Fruit fly (Drosophila melanogaster) whole organism, embryonic: ENCODE data around the gene Arfip.

Experiments used
- Ada2b ChIP-seq: fragments of 200-800 bp; sonication (Bioruptor generic); IDR thresholded peaks from 2 replicates; pipeline ENCODE4 v1.3.6; 2022; ENCODE audit warnings: missing biosample characterization, missing genetic modification characterization
- CG10147 ChIP-seq: fragments of 200-800 bp; sonication (Bioruptor generic); optimal IDR thresholded peaks from 2 replicates; lab custom pipeline; 2019; ENCODE audit warnings: missing biosample characterization, mild to moderate bottlenecking, missing genetic modification characterization, moderate library complexity
- CG10209 ChIP-seq: fragments of 200-800 bp; sonication (Bioruptor generic); optimal IDR thresholded peaks from 3 replicates; lab custom pipeline; 2017; ENCODE audit warnings: missing biosample characterization, mild to moderate bottlenecking, missing genetic modification characterization, missing genetic modification reagents
- CG10431 ChIP-seq: fragments of 200-800 bp; sonication (Bioruptor generic); optimal IDR thresholded peaks from 3 replicates; lab custom pipeline; 2018; ENCODE audit warnings: missing biosample characterization, mild to moderate bottlenecking, missing genetic modification characterization
- CG10543 ChIP-seq: fragments of 200-800 bp; sonication (Bioruptor generic); optimal IDR thresholded peaks from 3 replicates; lab custom pipeline; 2017; ENCODE audit warnings: missing biosample characterization, mild to moderate bottlenecking, missing genetic modification characterization, moderate library complexity
- CG12071 ChIP-seq: fragments of 200-800 bp; sonication (Bioruptor generic); optimal IDR thresholded peaks from 3 replicates; lab custom pipeline; 2018; ENCODE audit warnings: missing biosample characterization, mild to moderate bottlenecking, missing genetic modification characterization
- CG12155 ChIP-seq: fragments of 200-800 bp; sonication (Bioruptor generic); optimal IDR thresholded peaks from 3 replicates; lab custom pipeline; 2016; ENCODE audit warnings: missing biosample characterization, missing genetic modification characterization
- CG12299 ChIP-seq: fragments of 200-800 bp; sonication (Bioruptor generic); optimal IDR thresholded peaks from 2 replicates; lab custom pipeline; 2018; ENCODE audit warnings: missing biosample characterization, mild to moderate bottlenecking, missing genetic modification characterization
- CG1233 ChIP-seq: fragments of 200-800 bp; sonication (Bioruptor generic); optimal IDR thresholded peaks from 4 replicates; lab custom pipeline; 2018; ENCODE audit warnings: missing biosample characterization, mild to moderate bottlenecking, missing genetic modification characterization
- CG13894 ChIP-seq: fragments of 200-800 bp; sonication (Bioruptor generic); optimal IDR thresholded peaks from 3 replicates; lab custom pipeline; 2018; ENCODE audit warnings: missing biosample characterization, mild to moderate bottlenecking, missing genetic modification characterization, moderate library complexity
- CG16863 ChIP-seq: fragments of 200-800 bp; sonication (Bioruptor generic); optimal IDR thresholded peaks from 3 replicates; lab custom pipeline; 2016; ENCODE audit warnings: missing biosample characterization, missing genetic modification characterization
- CG17186 ChIP-seq: fragments of 200-800 bp; sonication (Bioruptor generic); optimal IDR thresholded peaks from 3 replicates; lab custom pipeline; 2017; ENCODE audit warnings: missing biosample characterization, missing genetic modification reagents, missing genetic modification characterization
- CG18011 ChIP-seq: fragments of 200-800 bp; sonication (Bioruptor generic); optimal IDR thresholded peaks from 2 replicates; lab custom pipeline; 2017; ENCODE audit warnings: missing biosample characterization, missing genetic modification characterization, mild to moderate bottlenecking, moderate library complexity, missing genotype
- CG2129 ChIP-seq: fragments of 200-800 bp; sonication (Bioruptor generic); IDR thresholded peaks from 2 replicates; pipeline ENCODE4 v1.3.6; 2022; ENCODE audit warnings: missing biosample characterization, missing genetic modification characterization; ENCODE audit not compliant: partially characterized antibody
- CG2199 ChIP-seq: fragments of 200-800 bp; sonication (Bioruptor generic); IDR thresholded peaks from 3 replicates; pipeline ENCODE4 v1.3.6; 2022; ENCODE audit warnings: missing biosample characterization, missing genetic modification characterization
- CG32772 ChIP-seq: fragments of 200-800 bp; sonication (Bioruptor generic); IDR thresholded peaks from 2 replicates; pipeline ENCODE4 v1.3.6; 2022; ENCODE audit warnings: missing biosample characterization, missing genetic modification characterization
- CG34224 ChIP-seq: fragments of 200-800 bp; sonication (Bioruptor generic); IDR thresholded peaks from 3 replicates; pipeline ENCODE4 v1.3.6; 2022; ENCODE audit warnings: missing biosample characterization, missing genetic modification characterization; ENCODE audit not compliant: partially characterized antibody
- CG43689 ChIP-seq: fragments of 200-800 bp; sonication (Bioruptor generic); IDR thresholded peaks from 2 replicates; pipeline ENCODE4 v1.3.6; 2022; ENCODE audit warnings: missing biosample characterization, missing genetic modification characterization
- CG4404 ChIP-seq: fragments of 200-800 bp; sonication (Bioruptor generic); IDR thresholded peaks from 2 replicates; pipeline ENCODE4 v1.3.6; 2022; ENCODE audit warnings: missing biosample characterization, missing genetic modification characterization
- CG5180 ChIP-seq: fragments of 200-800 bp; sonication (Bioruptor generic); optimal IDR thresholded peaks from 3 replicates; lab custom pipeline; 2017; ENCODE audit warnings: missing biosample characterization, missing genetic modification characterization, mild to moderate bottlenecking, moderate library complexity, missing genetic modification reagents
- CG5245 ChIP-seq: fragments of 200-800 bp; sonication (Bioruptor generic); optimal IDR thresholded peaks from 3 replicates; lab custom pipeline; 2016; ENCODE audit warnings: missing biosample characterization, missing genetic modification characterization
- CG7556 ChIP-seq: fragments of 200-800 bp; sonication (Bioruptor generic); optimal IDR thresholded peaks from 2 replicates; lab custom pipeline; 2017; ENCODE audit warnings: missing biosample characterization, mild to moderate bottlenecking, missing genetic modification characterization
- CG7839 ChIP-seq: fragments of 200-800 bp; sonication (Bioruptor generic); optimal IDR thresholded peaks from 3 replicates; lab custom pipeline; 2018; ENCODE audit warnings: missing biosample characterization, mild to moderate bottlenecking, missing genetic modification characterization, moderate library complexity
- CG7963 ChIP-seq: fragments of 200-800 bp; sonication (Bioruptor generic); IDR thresholded peaks from 3 replicates; pipeline ENCODE4 v1.3.6; 2022; ENCODE audit warnings: missing biosample characterization, missing genetic modification characterization; ENCODE audit not compliant: partially characterized antibody
- CG8290 ChIP-seq, 3 experiments: fragments of 200-800 bp; sonication (Bioruptor generic); optimal IDR thresholded peaks; 2 replicates each; lab custom pipeline; 2016 to 2019; ENCODE audit warnings: missing biosample characterization in 3 of 3, missing genetic modification characterization in 3 of 3, mild to moderate bottlenecking in 2 of 3, moderate library complexity in 1 of 3
- CG9609 ChIP-seq: fragments of 200-800 bp; sonication (Bioruptor generic); optimal IDR thresholded peaks from 3 replicates; lab custom pipeline; 2016; ENCODE audit warnings: missing biosample characterization, missing genetic modification characterization
- CTCF ChIP-seq: fragments of 200-800 bp; sonication (Bioruptor generic); optimal IDR thresholded peaks from 2 replicates; lab custom pipeline; 2017; ENCODE audit warnings: missing biosample characterization, mild to moderate bottlenecking, missing genetic modification characterization, moderate library complexity
- Chrac-16 ChIP-seq: fragments of 200-800 bp; sonication (Bioruptor generic); optimal IDR thresholded peaks from 3 replicates; lab custom pipeline; 2016; ENCODE audit warnings: missing biosample characterization, missing genetic modification characterization
- Deaf1 ChIP-seq: fragments of 200-800 bp; optimal IDR thresholded peaks from 3 replicates; lab custom pipeline; 2019; ENCODE audit warnings: missing biosample characterization, mild to moderate bottlenecking, missing genetic modification characterization, moderate library complexity
- GATAe ChIP-seq: fragments of 200-800 bp; sonication (Bioruptor generic); conservative IDR thresholded peaks from 2 replicates; pipeline ENCODE4 v1.3.6; 2022; ENCODE audit warnings: missing biosample characterization, missing genetic modification characterization
- Gug ChIP-seq: fragments of 200-800 bp; sonication (Bioruptor generic); IDR thresholded peaks from 4 replicates; pipeline ENCODE4 v1.3.6; 2022; ENCODE audit warnings: missing biosample characterization, missing genetic modification characterization
- HLH3B ChIP-seq: fragments of 200-800 bp; sonication (Bioruptor generic); IDR thresholded peaks from 2 replicates; pipeline ENCODE4 v1.3.6; 2022; ENCODE audit warnings: missing biosample characterization, missing genetic modification characterization
- HLH4C ChIP-seq: fragments of 200-800 bp; sonication (Bioruptor generic); IDR thresholded peaks from 3 replicates; pipeline ENCODE4 v1.3.6; 2022; ENCODE audit warnings: missing biosample characterization, missing genetic modification characterization; ENCODE audit not compliant: partially characterized antibody
- Hmr ChIP-seq: fragments of 200-800 bp; sonication (Bioruptor generic); optimal IDR thresholded peaks from 3 replicates; lab custom pipeline; 2017; ENCODE audit warnings: mild to moderate bottlenecking, missing biosample characterization, missing genetic modification reagents, missing genetic modification characterization
- Oli ChIP-seq: fragments of 200-800 bp; sonication (Bioruptor generic); optimal IDR thresholded peaks from 2 replicates; lab custom pipeline; 2018; ENCODE audit warnings: missing biosample characterization, mild to moderate bottlenecking, missing genetic modification characterization, moderate library complexity
- Sox100B ChIP-seq: fragments of 200-800 bp; sonication (Bioruptor generic); optimal IDR thresholded peaks from 3 replicates; lab custom pipeline; 2018; ENCODE audit warnings: missing biosample characterization, mild to moderate bottlenecking, missing genetic modification characterization
- ap ChIP-seq: fragments of 200-800 bp; sonication (Bioruptor generic); IDR thresholded peaks from 2 replicates; pipeline ENCODE4 v1.3.6; 2022; ENCODE audit warnings: missing biosample characterization, missing genetic modification characterization
- cg ChIP-seq: fragments of 200-800 bp; sonication (Bioruptor generic); optimal IDR thresholded peaks from 3 replicates; lab custom pipeline; 2019; ENCODE audit warnings: missing biosample characterization, mild to moderate bottlenecking, missing genetic modification characterization, moderate library complexity
- chn ChIP-seq: fragments of 200-800 bp; sonication (Bioruptor generic); optimal IDR thresholded peaks from 2 replicates; lab custom pipeline; 2016; ENCODE audit warnings: missing biosample characterization, missing genetic modification characterization
- emc ChIP-seq: fragments of 200-800 bp; sonication (Bioruptor generic); optimal IDR thresholded peaks from 2 replicates; lab custom pipeline; 2016; ENCODE audit warnings: missing biosample characterization, missing genetic modification characterization
- exex ChIP-seq: fragments of 200-800 bp; sonication (Bioruptor generic); optimal IDR thresholded peaks from 4 replicates; lab custom pipeline; 2018; ENCODE audit warnings: missing biosample characterization, mild to moderate bottlenecking, missing genetic modification characterization, moderate library complexity
- fd3F ChIP-seq: fragments of 200-800 bp; sonication (Bioruptor generic); optimal IDR thresholded peaks from 2 replicates; lab custom pipeline; 2018; ENCODE audit warnings: missing biosample characterization, mild to moderate bottlenecking, missing genetic modification characterization, moderate library complexity
- hbn ChIP-seq: fragments of 200-800 bp; sonication (Bioruptor generic); IDR thresholded peaks from 2 replicates; pipeline ENCODE4 v1.3.6; 2022; ENCODE audit warnings: missing biosample characterization, missing genetic modification characterization; ENCODE audit not compliant: partially characterized antibody
- insv ChIP-seq, 2 experiments: fragments of 200-800 bp; sonication (Bioruptor generic); optimal IDR thresholded peaks; 3 replicates each; lab custom pipeline; 2016 to 2018; ENCODE audit warnings: missing biosample characterization in 2 of 2, missing genetic modification characterization in 2 of 2
- kay ChIP-seq: fragments of 200-800 bp; sonication (Bioruptor generic); optimal IDR thresholded peaks from 2 replicates; lab custom pipeline; 2016; ENCODE audit warnings: missing biosample characterization, missing genetic modification characterization
- lmd ChIP-seq: fragments of 200-800 bp; sonication (Bioruptor generic); IDR thresholded peaks from 2 replicates; pipeline ENCODE4 v1.3.6; 2022; ENCODE audit warnings: missing biosample characterization, missing genetic modification characterization
- pnt ChIP-seq: fragments of 200-800 bp; sonication (Bioruptor generic); optimal IDR thresholded peaks from 3 replicates; lab custom pipeline; 2016; ENCODE audit warnings: missing biosample characterization, missing genetic modification characterization
- sob ChIP-seq: fragments of 200-800 bp; sonication (Bioruptor generic); IDR thresholded peaks from 2 replicates; pipeline ENCODE4 v1.3.6; 2022; ENCODE audit warnings: missing biosample characterization, missing genetic modification characterization
- wdn ChIP-seq: fragments of 200-800 bp; sonication (Bioruptor generic); IDR thresholded peaks from 2 replicates; pipeline ENCODE4 v1.3.6; 2022; ENCODE audit warnings: missing biosample characterization, missing genetic modification characterization

Gene Arfip

DNA sequence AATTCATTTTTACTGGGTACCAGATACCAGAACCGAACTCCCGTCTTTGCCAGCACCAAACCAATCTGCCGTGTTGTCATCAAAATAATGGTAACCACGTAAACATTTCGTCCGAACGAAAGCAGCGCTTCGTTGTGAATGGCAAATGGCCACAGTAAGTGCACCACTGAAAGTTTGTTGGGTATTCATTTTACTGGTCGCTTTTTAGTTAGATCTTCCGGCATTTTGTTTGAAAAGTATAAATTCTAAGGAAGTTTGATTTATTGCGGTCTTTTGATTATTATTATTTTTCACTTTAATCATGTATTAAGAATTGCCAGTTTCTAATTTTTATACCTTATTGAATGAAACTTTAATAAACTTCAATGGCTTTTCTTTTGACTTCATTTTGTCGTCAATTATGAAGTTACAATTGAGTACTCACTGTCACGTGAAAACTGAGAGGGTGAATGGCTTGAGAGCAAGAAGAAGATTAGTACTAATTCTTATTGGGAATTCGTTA, 20.3 kb downstream of the Arfip start, which contains the start of gene ZnT86D (continued):
- no peak for TF ChIP-seq hbn (GFP tag; lab: Robert Waterston, UW)
- no peak for TF ChIP-seq CG34224 (GFP tag; lab: Robert Waterston, UW)
- TF ChIP-seq cg (GFP tag; lab: Kevin White, UChicago), result no peak
- no peak for TF ChIP-seq CG2129 (GFP tag; lab: Robert Waterston, UW)
- TF ChIP-seq CG16863 (GFP tag; lab: Kevin White, UChicago), result peak; percentile 30
- TF ChIP-seq CG5180 (GFP tag; lab: Kevin White, UChicago), result peak; percentile 36
- no peak for TF ChIP-seq CG10431
- TF ChIP-seq CG10209 (GFP tag; lab: Kevin White, UChicago), result peak; percentile 53
- TF ChIP-seq fd3F (GFP tag; lab: Kevin White, UChicago), result peak; percentile 35
- peak; percentile 39; the same call in 1 of the 2 replicates for TF ChIP-seq CG32772 (GFP tag; lab: Robert Waterston, UW)
- no peak for TF ChIP-seq CG17186 (GFP tag; lab: Kevin White, UChicago)
- no peak for TF ChIP-seq CG43689 (GFP tag; lab: Robert Waterston, UW)
- peak; percentile 47 for TF ChIP-seq Hmr
- TF ChIP-seq CG5245 (GFP tag; lab: Kevin White, UChicago), result peak; percentile 18
- TF ChIP-seq CG12071 (GFP tag; lab: Kevin White, UChicago), result no peak
- peak; percentile 59 for TF ChIP-seq emc
- TF ChIP-seq kay (GFP tag; lab: Kevin White, UChicago), result peak; percentile 40
- TF ChIP-seq CG13894 (tag; lab: Kevin White, UChicago), result peak; percentile 79
- peak; percentile 44 for TF ChIP-seq Oli
- TF ChIP-seq CG7556 (GFP tag; lab: Kevin White, UChicago), result peak; percentile 68
- no peak for TF ChIP-seq CG7963 (GFP tag; lab: Robert Waterston, UW)
- no peak for TF ChIP-seq CTCF (GFP tag; lab: Kevin White, UChicago)
- TF ChIP-seq wdn (GFP tag; lab: Robert Waterston, UW), result 0 out of 2 replicates have a peak, but pooled peaks have one; percentile 35
- TF ChIP-seq pnt, result peak; percentile 22
- peak; percentile 72 for TF ChIP-seq Sox100B (GFP tag; lab: Kevin White, UChicago)
- no peak for TF ChIP-seq CG2199 (GFP tag; lab: Robert Waterston, UW)
- peak; percentile 50 for TF ChIP-seq exex (tag; lab: Kevin White, UChicago)
- no peak for TF ChIP-seq GATAe (GFP tag; lab: Robert Waterston, UW)
- TF ChIP-seq CG4404 (GFP tag; lab: Robert Waterston, UW), result peak; percentile 61
- TF ChIP-seq CG10543, result peak; percentile 87
- no peak for TF ChIP-seq HLH4C (GFP tag; lab: Robert Waterston, UW)
- no peak for TF ChIP-seq ap (GFP tag; lab: Robert Waterston, UW)
- TF ChIP-seq lmd (GFP tag; lab: Robert Waterston, UW), result peak; percentile 56; the same call in 1 of the 2 replicates
- TF ChIP-seq insv (GFP tag; optimal IDR thresholded peaks at IDR 0.05; lab: Kevin White, UChicago), result peak; percentile 53 to 91
- TF ChIP-seq CG9609, result peak; percentile 38
- peak; percentile 33 for TF ChIP-seq Chrac-16
- peak; percentile 50; the same call in 2 of the 4 replicates for TF ChIP-seq Gug (GFP tag; lab: Robert Waterston, UW)
- no peak for TF ChIP-seq HLH3B
- TF ChIP-seq CG18011 (GFP tag; lab: Kevin White, UChicago), result peak; percentile 8
- peak; percentile 36 for TF ChIP-seq CG12299
- peak; percentile 46 for TF ChIP-seq CG1233 (GFP tag; lab: Kevin White, UChicago)
- TF ChIP-seq CG7839 (tag; lab: Kevin White, UChicago), result peak; percentile 71
- TF ChIP-seq CG8290 (GFP tag; optimal IDR thresholded peaks at IDR 0.05; lab: Kevin White, UChicago), result peak; percentile 24
- peak in 1 of 2 experiments; percentile 69 for TF ChIP-seq CG8290 (tag; optimal IDR thresholded peaks at IDR 0.05; lab: Kevin White, UChicago)
- peak; percentile 34 for TF ChIP-seq Deaf1 (tag; lab: Kevin White, UChicago)
- TF ChIP-seq CG10147 (GFP tag; lab: Kevin White, UChicago), result peak; percentile 79
- TF ChIP-seq CG12155 (GFP tag; lab: Kevin White, UChicago), result peak; percentile 58
- TF ChIP-seq sob, result peak; percentile 60; the same call in 1 of the 2 replicates
- peak; percentile 36; the same call in 1 of the 2 replicates for TF ChIP-seq Ada2b (GFP tag; lab: Robert Waterston, UW)
- no peak for TF ChIP-seq chn (GFP tag; lab: Kevin White, UChicago)
